Fruit fly (Drosophila melanogaster) whole organism, adult: ENCODE results near the gene ProtB.
"Not testable (repeated sequence)": the region's sequence is repeated elsewhere in the genome, so short reads cannot be mapped to it uniquely, and the experiment has no call there.

Source experiments
- CG11617 ChIP-seq: fragments of 200-800 bp; sonication (Bioruptor generic); optimal IDR thresholded peaks from 2 replicates; lab custom pipeline; 2017; ENCODE audit warnings: mild to moderate bottlenecking, missing biosample characterization, missing genetic modification reagents, missing genetic modification characterization
- CG12768 ChIP-seq: fragments of 200-800 bp; sonication (Bioruptor generic); optimal IDR thresholded peaks from 2 replicates; lab custom pipeline; 2017; ENCODE audit warnings: missing biosample characterization, missing genetic modification characterization, mild to moderate bottlenecking, moderate library complexity, missing genetic modification reagents
- CG14711 ChIP-seq: fragments of 200-800 bp; sonication (Bioruptor generic); optimal IDR thresholded peaks from 2 replicates; lab custom pipeline; 2018; ENCODE audit warnings: missing biosample characterization, mild to moderate bottlenecking, missing genetic modification characterization, moderate library complexity
- CG1620 ChIP-seq: fragments of 200-800 bp; sonication (Bioruptor generic); optimal IDR thresholded peaks from 2 replicates; lab custom pipeline; 2016; ENCODE audit warnings: missing biosample characterization, missing genetic modification characterization
- CG33017 ChIP-seq: fragments of 200-800 bp; sonication (Bioruptor generic); optimal IDR thresholded peaks from 2 replicates; lab custom pipeline; 2018; ENCODE audit warnings: missing biosample characterization, mild to moderate bottlenecking, missing genetic modification characterization, moderate library complexity
- CG5204 ChIP-seq: fragments of 200-800 bp; sonication (Bioruptor generic); optimal IDR thresholded peaks from 2 replicates; lab custom pipeline; 2016; ENCODE audit warnings: missing biosample characterization, missing genetic modification characterization
- CG7045 ChIP-seq: fragments of 200-800 bp; sonication (Bioruptor generic); optimal IDR thresholded peaks from 2 replicates; lab custom pipeline; 2017; ENCODE audit warnings: missing biosample characterization, mild to moderate bottlenecking, missing genetic modification characterization
- CG7101 ChIP-seq: fragments of 200-800 bp; sonication (Bioruptor generic); optimal IDR thresholded peaks from 2 replicates; lab custom pipeline; 2018; ENCODE audit warnings: missing biosample characterization, mild to moderate bottlenecking, missing genetic modification characterization, moderate library complexity
- Clk ChIP-seq: fragments of 200-800 bp; sonication (Bioruptor generic); optimal IDR thresholded peaks from 2 replicates; lab custom pipeline; 2017; ENCODE audit warnings: missing biosample characterization, missing genetic modification characterization
- Crg-1 ChIP-seq: fragments of 200-800 bp; sonication (Bioruptor generic); optimal IDR thresholded peaks from 2 replicates; lab custom pipeline; 2016; ENCODE audit warnings: missing biosample characterization, missing genetic modification characterization
- Hr96 ChIP-seq: fragments of 200-800 bp; sonication (Bioruptor generic); optimal IDR thresholded peaks from 2 replicates; lab custom pipeline; 2016; ENCODE audit warnings: missing biosample characterization, missing genetic modification characterization
- Mnt ChIP-seq: fragments of 200-800 bp; sonication (Bioruptor generic); optimal IDR thresholded peaks from 2 replicates; lab custom pipeline; 2016; ENCODE audit warnings: missing biosample characterization, mild to moderate bottlenecking, missing genetic modification characterization
- bab1 ChIP-seq: fragments of 200-800 bp; sonication (Bioruptor generic); optimal IDR thresholded peaks from 3 replicates; lab custom pipeline; 2019; ENCODE audit warnings: missing biosample characterization, mild to moderate bottlenecking, missing genetic modification characterization, moderate library complexity
- cic ChIP-seq: fragments of 200-800 bp; sonication (Bioruptor generic); optimal IDR thresholded peaks from 2 replicates; lab custom pipeline; 2017; ENCODE audit warnings: missing biosample characterization, mild to moderate bottlenecking, missing genetic modification characterization, moderate library complexity
- cnc ChIP-seq, 2 experiments: fragments of >200 bp; optimal IDR thresholded peaks; 2 replicates each; lab custom pipeline; 2017
- kay ChIP-seq: fragments of 200-800 bp; sonication (Bioruptor generic); peaks from one replicate; lab custom pipeline; 2016; ENCODE audit warnings: missing biosample characterization, missing genetic modification characterization, borderline replicate concordance
- ovo ChIP-seq: fragments of 200-800 bp; sonication (Bioruptor generic); optimal IDR thresholded peaks from 2 replicates; lab custom pipeline; 2016; ENCODE audit warnings: missing biosample characterization, missing genetic modification characterization
- pad ChIP-seq: fragments of 200-800 bp; sonication (Bioruptor generic); optimal IDR thresholded peaks from 3 replicates; lab custom pipeline; 2017; ENCODE audit warnings: missing biosample characterization, missing genetic modification characterization, mild to moderate bottlenecking, moderate library complexity, missing genetic modification reagents
- tj ChIP-seq: fragments of 200-800 bp; sonication (Bioruptor generic); optimal IDR thresholded peaks from 3 replicates; lab custom pipeline; 2017; ENCODE audit warnings: missing biosample characterization, mild to moderate bottlenecking, missing genetic modification characterization, moderate library complexity
- toe ChIP-seq: fragments of 200-800 bp; sonication (Bioruptor generic); optimal IDR thresholded peaks from 2 replicates; lab custom pipeline; 2016; ENCODE audit warnings: missing biosample characterization, missing genetic modification characterization

The ProtB gene

DNA sequence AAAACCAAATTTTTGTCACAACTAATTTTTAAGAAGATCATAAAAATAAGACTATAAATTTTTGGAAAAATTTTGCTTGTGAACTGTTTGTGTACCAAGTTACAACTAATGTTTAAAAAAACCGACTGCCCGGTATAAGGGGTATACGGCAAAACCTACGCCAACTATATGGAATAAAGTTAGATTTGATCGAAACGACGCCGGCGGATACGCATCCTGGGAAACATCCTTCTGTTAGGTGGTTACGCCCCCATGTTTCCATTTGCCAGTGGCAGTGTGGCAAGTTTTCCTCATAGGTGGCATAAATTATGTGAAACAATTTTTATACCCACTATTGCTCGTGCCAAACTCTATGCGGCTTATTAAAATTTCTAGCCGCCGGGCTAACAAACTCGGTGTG lies at the start of gene ProtB:
ProtB (minus strand) TSS at position 101 of the 400 bp plus-strand sequence.
- not testable (repeated sequence) for TF ChIP-seq Crg-1; cnc (optimal IDR thresholded peaks at IDR 0.05; lab: Kevin White, UChicago); Clk (GFP tag; lab: Kevin White, UChicago)

DNA sequence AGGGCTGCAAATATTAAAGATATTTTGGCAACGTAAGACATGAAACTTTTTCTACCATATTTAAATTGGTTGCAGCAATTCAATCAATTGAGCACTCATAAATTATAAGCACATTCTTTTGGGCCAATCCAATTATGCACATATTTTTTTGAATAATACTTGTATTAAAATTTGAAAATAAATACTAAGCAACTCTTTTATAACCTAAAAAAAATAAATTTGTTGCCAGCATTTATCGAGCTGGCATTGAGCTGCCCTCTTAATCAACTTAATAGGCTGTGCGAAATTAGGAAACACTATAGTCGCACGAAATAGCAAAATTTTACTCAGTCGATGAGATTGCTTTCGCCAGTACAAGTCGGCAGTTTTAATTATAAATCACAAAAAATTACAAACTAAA lies 40.8 kb upstream of the ProtB start, which contains the start of gene CG3491:
CG3491 (plus strand) TSS at position 301 of the 400 bp plus-strand sequence.
- no peak for TF ChIP-seq toe (GFP tag; lab: Kevin White, UChicago)

DNA sequence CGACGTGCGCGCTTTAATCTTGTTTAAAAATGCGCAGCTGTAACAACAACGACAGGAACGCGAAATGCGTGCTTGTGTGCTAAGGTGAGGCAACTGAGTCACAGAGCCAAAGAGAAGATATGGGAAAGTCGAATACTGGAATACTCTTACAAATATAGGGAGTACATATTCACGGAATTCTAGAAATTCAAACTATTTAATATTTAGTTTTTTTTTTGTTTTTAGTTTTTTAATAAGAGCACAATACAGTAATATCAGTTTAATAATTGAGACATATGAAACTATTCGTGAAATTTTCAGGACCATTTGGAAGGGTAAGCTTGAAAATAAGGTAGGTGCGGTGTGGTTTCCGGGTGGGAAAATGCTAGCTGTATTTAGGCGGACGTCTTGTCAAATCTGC lies 4.0 kb upstream of the ProtB start:
- TF ChIP-seq kay (no peak), toe (GFP tag; lab: Kevin White, UChicago) (no peak), Hr96 (GFP tag; lab: Kevin White, UChicago) (no peak), CG33017 (tag; lab: Kevin White, UChicago) (no peak), CG5204 (GFP tag; lab: Kevin White, UChicago) (no peak), Clk (GFP tag; lab: Kevin White, UChicago) (no peak), CG11617 (GFP tag; lab: Kevin White, UChicago) (no peak), CG7101 (tag; lab: Kevin White, UChicago) (no peak), cnc (optimal IDR thresholded peaks at IDR 0.05; lab: Kevin White, UChicago) (no peak), tj (GFP tag; lab: Kevin White, UChicago) (no peak), Mnt (no peak), CG7045 (GFP tag; lab: Kevin White, UChicago) (no peak), CG14711 (tag; lab: Kevin White, UChicago) (no peak), Crg-1 (no peak), ovo (GFP tag; lab: Kevin White, UChicago) (no peak), CG12768 (GFP tag; lab: Kevin White, UChicago) (no peak), CG1620 (GFP tag; lab: Kevin White, UChicago) (no peak), bab1 (GFP tag; lab: Kevin White, UChicago) (no peak), pad (GFP tag; lab: Kevin White, UChicago) (no peak), cic (GFP tag; lab: Kevin White, UChicago) (no peak)

DNA sequence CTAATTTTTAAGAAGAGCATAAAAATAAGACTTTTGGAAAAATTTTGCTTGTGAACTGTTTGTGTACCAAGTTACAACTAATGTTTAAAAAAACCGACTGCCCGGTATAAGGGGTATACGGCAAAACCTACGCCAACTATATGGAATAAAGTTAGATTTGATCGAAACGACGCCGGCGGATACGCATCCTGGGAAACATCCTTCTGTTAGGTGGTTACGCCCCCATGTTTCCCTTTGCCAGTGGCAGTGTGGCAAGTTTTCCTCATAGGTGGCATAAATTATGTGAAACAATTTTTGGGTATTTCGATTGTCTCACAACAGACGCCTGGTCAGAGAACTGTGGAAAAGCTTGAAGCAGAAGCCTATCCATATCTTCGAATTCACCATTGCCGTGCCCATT lies 2.0 kb downstream of the ProtB start, which contains the start of gene ProtA:
ProtA (minus strand) TSS at position 101 of the 400 bp plus-strand sequence.
- not testable (repeated sequence) for TF ChIP-seq Crg-1; toe (GFP tag; lab: Kevin White, UChicago); CG33017 (tag; lab: Kevin White, UChicago)

DNA sequence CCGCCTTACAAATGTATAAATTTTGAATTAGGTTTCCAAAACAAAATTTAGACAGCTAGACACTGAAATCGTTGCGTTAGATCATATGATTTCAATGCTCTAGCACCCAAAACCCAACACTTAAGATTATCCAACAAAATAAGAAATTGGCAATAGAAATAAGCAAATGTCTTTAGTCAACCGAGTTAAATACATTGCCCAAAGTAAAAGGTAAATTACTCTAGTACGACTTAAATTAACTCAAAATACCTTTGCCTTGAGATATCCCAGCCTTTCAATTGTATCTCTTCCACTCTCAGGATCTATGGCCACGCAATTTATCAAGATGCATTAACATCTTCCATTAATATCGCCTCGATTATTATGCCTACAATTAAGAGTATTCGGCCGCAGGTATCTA lies 7.3 kb downstream of the ProtB start, which contains the start of gene CG15278:
CG15278 (minus strand) TSS at position 101 of the 400 bp plus-strand sequence.
- no peak for TF ChIP-seq CG5204 (GFP tag; lab: Kevin White, UChicago)
- no peak for TF ChIP-seq CG12768 (GFP tag; lab: Kevin White, UChicago)
- TF ChIP-seq cic (GFP tag; lab: Kevin White, UChicago), result no peak
- no peak for TF ChIP-seq ovo (GFP tag; lab: Kevin White, UChicago)
- TF ChIP-seq Mnt, result no peak
- TF ChIP-seq CG7045 (GFP tag; lab: Kevin White, UChicago), result no peak
- TF ChIP-seq CG11617 (GFP tag; lab: Kevin White, UChicago), result no peak
- TF ChIP-seq cnc (optimal IDR thresholded peaks at IDR 0.05; lab: Kevin White, UChicago), result no peak
- TF ChIP-seq bab1 (GFP tag; lab: Kevin White, UChicago), result no peak
- no peak for TF ChIP-seq toe (GFP tag; lab: Kevin White, UChicago)
- TF ChIP-seq CG14711 (tag; lab: Kevin White, UChicago), result no peak
- TF ChIP-seq CG33017 (tag; lab: Kevin White, UChicago), result no peak
- no peak for TF ChIP-seq tj (GFP tag; lab: Kevin White, UChicago)
- no peak for TF ChIP-seq Hr96 (GFP tag; lab: Kevin White, UChicago)
- no peak for TF ChIP-seq Clk (GFP tag; lab: Kevin White, UChicago)
- TF ChIP-seq CG7101 (tag; lab: Kevin White, UChicago), result no peak
- TF ChIP-seq pad (GFP tag; lab: Kevin White, UChicago), result no peak
- no peak for TF ChIP-seq Crg-1

DNA sequence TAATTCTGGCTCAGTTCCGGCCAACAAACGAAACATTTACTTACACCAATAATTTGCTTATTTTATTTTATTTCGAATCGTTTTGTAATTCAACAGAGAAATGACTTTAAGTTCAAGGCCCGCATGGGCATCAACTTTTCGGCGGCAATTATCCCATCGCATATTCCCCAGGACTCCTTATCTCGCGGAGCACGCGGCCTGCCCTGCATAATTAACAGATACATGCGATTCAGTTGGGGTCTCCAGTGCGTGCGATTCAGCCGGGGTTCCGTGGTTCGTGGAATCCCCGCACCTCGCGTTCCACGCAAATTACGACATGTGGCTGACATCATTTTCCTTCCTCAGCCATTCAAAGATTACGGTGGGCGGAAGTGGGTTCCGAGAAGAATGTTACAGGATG lies 11.6 kb downstream of the ProtB start, which contains the start of gene CG4480:
CG4480 (minus strand) TSS at position 101 of the 400 bp plus-strand sequence.
- TF ChIP-seq pad (GFP tag; lab: Kevin White, UChicago) (no peak), toe (GFP tag; lab: Kevin White, UChicago) (no peak), CG12768 (GFP tag; lab: Kevin White, UChicago) (no peak), CG7101 (tag; lab: Kevin White, UChicago) (no peak), CG33017 (tag; lab: Kevin White, UChicago) (no peak), cnc (optimal IDR thresholded peaks at IDR 0.05; lab: Kevin White, UChicago) (no peak), Crg-1 (no peak)

DNA sequence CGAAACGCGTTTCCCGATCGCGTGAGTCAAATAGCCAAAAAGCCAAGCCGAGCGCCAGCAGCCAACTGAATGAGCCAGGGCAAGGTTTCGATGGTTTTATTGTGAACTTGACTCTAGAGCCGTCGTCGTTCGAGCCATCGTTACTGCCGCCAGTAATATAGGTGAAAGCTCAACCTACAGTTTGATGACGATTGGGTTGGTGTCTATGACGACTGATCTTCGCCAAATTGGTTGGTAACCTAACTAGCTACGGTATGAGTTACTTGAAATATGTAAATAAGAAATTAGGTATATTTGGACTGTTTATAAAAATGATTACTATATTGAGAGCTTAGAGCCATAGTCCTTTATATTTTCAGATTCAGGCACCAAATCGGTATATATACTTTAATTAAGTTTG lies 31.8 kb downstream of the ProtB start, which contains the start of gene CG15279:
CG15279 (minus strand) TSS at position 72 of the 400 bp plus-strand sequence.
- TF ChIP-seq CG7101 (tag; lab: Kevin White, UChicago) (no peak), CG1620 (GFP tag; lab: Kevin White, UChicago) (no peak), CG7045 (GFP tag; lab: Kevin White, UChicago) (no peak), CG14711 (tag; lab: Kevin White, UChicago) (no peak), Hr96 (GFP tag; lab: Kevin White, UChicago) (no peak), tj (GFP tag; lab: Kevin White, UChicago) (no peak), CG33017 (tag; lab: Kevin White, UChicago) (no peak), pad (GFP tag; lab: Kevin White, UChicago) (no peak), ovo (GFP tag; lab: Kevin White, UChicago) (no peak), CG11617 (GFP tag; lab: Kevin White, UChicago) (no peak), kay (no peak), CG12768 (GFP tag; lab: Kevin White, UChicago) (no peak), toe (GFP tag; lab: Kevin White, UChicago) (no peak), Mnt (no peak), CG5204 (GFP tag; lab: Kevin White, UChicago) (no peak), bab1 (GFP tag; lab: Kevin White, UChicago) (no peak), cic (GFP tag; lab: Kevin White, UChicago) (no peak), Clk (GFP tag; lab: Kevin White, UChicago) (no peak), Crg-1 (no peak)
